Fruit fly (Drosophila melanogaster) whole organism, embryonic: ENCODE data around the gene loqs.

Experiments
- C15 ChIP-seq: fragments of 200-800 bp; sonication (Bioruptor generic); IDR thresholded peaks from 3 replicates; pipeline ENCODE4 v1.3.6; 2022; ENCODE audit warnings: missing biosample characterization, missing genetic modification characterization
- CG10209 ChIP-seq: fragments of 200-800 bp; sonication (Bioruptor generic); optimal IDR thresholded peaks from 3 replicates; lab custom pipeline; 2017; ENCODE audit warnings: missing biosample characterization, mild to moderate bottlenecking, missing genetic modification characterization, missing genetic modification reagents
- CG10959 ChIP-seq: fragments of 200-800 bp; sonication (Bioruptor generic); IDR thresholded peaks from 2 replicates; pipeline ENCODE4 v1.3.6; 2022; ENCODE audit warnings: missing biosample characterization, missing genetic modification characterization
- CG11093 ChIP-seq: fragments of 200-800 bp; sonication (Bioruptor generic); IDR thresholded peaks from 3 replicates; pipeline ENCODE4 v1.3.6; 2022; ENCODE audit warnings: missing biosample characterization, missing genetic modification characterization
- CG11696 ChIP-seq: fragments of 200-800 bp; sonication (Bioruptor generic); IDR thresholded peaks from 2 replicates; pipeline ENCODE4 v1.3.6; 2022; ENCODE audit warnings: missing biosample characterization, missing genetic modification characterization
- CG12071 ChIP-seq: fragments of 200-800 bp; sonication (Bioruptor generic); optimal IDR thresholded peaks from 3 replicates; lab custom pipeline; 2018; ENCODE audit warnings: missing biosample characterization, mild to moderate bottlenecking, missing genetic modification characterization
- CG12659 ChIP-seq: fragments of 200-800 bp; sonication (Bioruptor generic); optimal IDR thresholded peaks from 3 replicates; lab custom pipeline; 2017; ENCODE audit warnings: mild to moderate bottlenecking, missing biosample characterization, missing genetic modification reagents, missing genetic modification characterization
- CG16863 ChIP-seq: fragments of 200-800 bp; sonication (Bioruptor generic); optimal IDR thresholded peaks from 3 replicates; lab custom pipeline; 2016; ENCODE audit warnings: missing biosample characterization, missing genetic modification characterization
- CG1792 ChIP-seq: fragments of 200-800 bp; sonication (Bioruptor generic); optimal IDR thresholded peaks from 2 replicates; lab custom pipeline; 2016; ENCODE audit warnings: missing biosample characterization, missing genetic modification characterization
- CG2875 ChIP-seq: fragments of 200-800 bp; sonication (Bioruptor generic); optimal IDR thresholded peaks from 2 replicates; lab custom pipeline; 2017; ENCODE audit warnings: missing biosample characterization, mild to moderate bottlenecking, missing genetic modification characterization, missing genetic modification reagents
- CG30403 ChIP-seq: fragments of 200-800 bp; sonication (Bioruptor generic); optimal IDR thresholded peaks from 3 replicates; lab custom pipeline; 2016; ENCODE audit warnings: missing biosample characterization, missing genetic modification characterization
- CG31224 ChIP-seq: fragments of 200-800 bp; sonication (Bioruptor generic); IDR thresholded peaks from 2 replicates; pipeline ENCODE4 v1.3.6; 2022; ENCODE audit warnings: missing biosample characterization, missing genetic modification characterization
- CG31365 ChIP-seq: fragments of 200-800 bp; sonication (Bioruptor generic); optimal IDR thresholded peaks from 2 replicates; lab custom pipeline; 2018; ENCODE audit warnings: missing biosample characterization, mild to moderate bottlenecking, missing genetic modification characterization
- CG3163 ChIP-seq: fragments of 200-800 bp; sonication (Bioruptor generic); optimal IDR thresholded peaks from 3 replicates; lab custom pipeline; 2016; ENCODE audit warnings: missing biosample characterization, missing genetic modification characterization
- CG43689 ChIP-seq: fragments of 200-800 bp; sonication (Bioruptor generic); IDR thresholded peaks from 2 replicates; pipeline ENCODE4 v1.3.6; 2022; ENCODE audit warnings: missing biosample characterization, missing genetic modification characterization
- CG4404 ChIP-seq: fragments of 200-800 bp; sonication (Bioruptor generic); IDR thresholded peaks from 2 replicates; pipeline ENCODE4 v1.3.6; 2022; ENCODE audit warnings: missing biosample characterization, missing genetic modification characterization
- CG4707 ChIP-seq: fragments of 200-800 bp; sonication (Bioruptor generic); optimal IDR thresholded peaks from 2 replicates; lab custom pipeline; 2018; ENCODE audit warnings: missing biosample characterization, mild to moderate bottlenecking, missing genetic modification characterization, moderate library complexity
- CG5953 ChIP-seq: fragments of 200-800 bp; sonication (Bioruptor generic); IDR thresholded peaks from 2 replicates; pipeline ENCODE4 v1.3.6; 2022; ENCODE audit warnings: missing biosample characterization, missing genetic modification characterization
- CG7745 ChIP-seq: fragments of 200-800 bp; sonication (Bioruptor generic); optimal IDR thresholded peaks from 2 replicates; lab custom pipeline; 2018; ENCODE audit warnings: missing biosample characterization, mild to moderate bottlenecking, missing genetic modification characterization, moderate library complexity
- Dbx ChIP-seq: fragments of 200-800 bp; sonication (Bioruptor generic); IDR thresholded peaks from 3 replicates; pipeline ENCODE4 v1.3.6; 2022; ENCODE audit warnings: missing biosample characterization, missing genetic modification characterization
- Dfd ChIP-seq, 2 experiments: fragments of >200 bp; optimal IDR thresholded peaks; 2 replicates each; lab custom pipeline; 2017; ENCODE audit warnings: missing biosample characterization in 2 of 2, missing genetic modification characterization in 2 of 2
- Dip2 ChIP-seq: fragments of 200-800 bp; sonication (Bioruptor generic); IDR thresholded peaks from 2 replicates; pipeline ENCODE4 v1.3.6; 2022; ENCODE audit warnings: missing biosample characterization, missing genetic modification characterization
- Ets97D ChIP-seq: fragments of 200-800 bp; sonication (Bioruptor generic); optimal IDR thresholded peaks from 3 replicates; lab custom pipeline; 2016; ENCODE audit warnings: missing biosample characterization, missing genetic modification characterization
- H15 ChIP-seq: fragments of 200-800 bp; sonication (Bioruptor generic); IDR thresholded peaks from 3 replicates; pipeline ENCODE4 v1.3.6; 2022; ENCODE audit warnings: missing biosample characterization, missing genetic modification characterization
- HLH3B ChIP-seq: fragments of 200-800 bp; sonication (Bioruptor generic); IDR thresholded peaks from 2 replicates; pipeline ENCODE4 v1.3.6; 2022; ENCODE audit warnings: missing biosample characterization, missing genetic modification characterization
- Hmx ChIP-seq: fragments of 200-800 bp; sonication (Bioruptor generic); optimal IDR thresholded peaks from 2 replicates; lab custom pipeline; 2016; ENCODE audit warnings: missing biosample characterization, missing genetic modification characterization
- Hr39 ChIP-seq: fragments of >200 bp; optimal IDR thresholded peaks from 2 replicates; lab custom pipeline; 2017
- Hr51 ChIP-seq, 2 experiments: fragments of 200-800 bp; sonication (Bioruptor generic); optimal IDR thresholded peaks; 2 replicates in 1 of 2; 3 replicates in 1 of 2; lab custom pipeline; 2016 to 2018; ENCODE audit warnings: missing biosample characterization in 2 of 2, missing genetic modification characterization in 2 of 2, mild to moderate bottlenecking in 1 of 2, moderate library complexity in 1 of 2
- MBD-R2 ChIP-seq: fragments of 200-800 bp; sonication (Bioruptor generic); IDR thresholded peaks from 2 replicates; pipeline ENCODE4 v1.3.6; 2022; ENCODE audit warnings: missing biosample characterization, missing genetic modification characterization
- Med ChIP-seq: fragments of 200-800 bp; sonication (Bioruptor generic); peaks from one replicate; lab custom pipeline; 2016; ENCODE audit warnings: missing biosample characterization, missing genetic modification characterization, mild to moderate bottlenecking, inconsistent platforms, moderate library complexity
- Scr ChIP-seq: fragments of 200-800 bp; sonication (Bioruptor generic); IDR thresholded peaks from 2 replicates; pipeline ENCODE4 v1.3.6; 2022; ENCODE audit warnings: missing biosample characterization, missing genetic modification characterization; ENCODE audit not compliant: partially characterized antibody
- Vsx1 ChIP-seq: fragments of 200-800 bp; sonication (Bioruptor generic); optimal IDR thresholded peaks from 2 replicates; lab custom pipeline; 2017; ENCODE audit warnings: missing biosample characterization, mild to moderate bottlenecking, missing genetic modification characterization, missing genetic modification reagents
- YL-1 ChIP-seq: fragments of 200-800 bp; sonication (Bioruptor generic); optimal IDR thresholded peaks from 3 replicates; lab custom pipeline; 2017; ENCODE audit warnings: missing biosample characterization, mild to moderate bottlenecking, missing genetic modification characterization
- ac ChIP-seq: fragments of 200-800 bp; sonication (Bioruptor generic); optimal IDR thresholded peaks from 3 replicates; lab custom pipeline; 2017; ENCODE audit warnings: missing biosample characterization, mild to moderate bottlenecking, missing genetic modification characterization
- aop ChIP-seq: fragments of 200-800 bp; sonication (Bioruptor generic); IDR thresholded peaks from 2 replicates; pipeline ENCODE4 v1.3.6; 2022; ENCODE audit warnings: missing biosample characterization, missing genetic modification characterization
- croc ChIP-seq: fragments of 200-800 bp; sonication (Bioruptor generic); conservative IDR thresholded peaks from 3 replicates; pipeline ENCODE4 v1.3.6; 2022; ENCODE audit warnings: missing biosample characterization, missing genetic modification characterization
- ham ChIP-seq: fragments of 200-800 bp; sonication (Bioruptor generic); IDR thresholded peaks from 2 replicates; pipeline ENCODE4 v1.3.6; 2022; ENCODE audit warnings: missing biosample characterization, missing genetic modification characterization
- mld ChIP-seq: fragments of 200-800 bp; sonication (Bioruptor generic); IDR thresholded peaks from 3 replicates; pipeline ENCODE4 v1.3.6; 2022; ENCODE audit warnings: missing biosample characterization, missing genetic modification characterization; ENCODE audit not compliant: partially characterized antibody
- peb ChIP-seq: fragments of 200-800 bp; sonication (Bioruptor generic); IDR thresholded peaks from 2 replicates; pipeline ENCODE4 v1.3.6; 2022; ENCODE audit warnings: missing biosample characterization, missing genetic modification characterization
- pfk ChIP-seq: fragments of 200-800 bp; sonication (Bioruptor generic); optimal IDR thresholded peaks from 2 replicates; lab custom pipeline; 2018; ENCODE audit warnings: missing biosample characterization, mild to moderate bottlenecking, missing genetic modification characterization, moderate library complexity
- pum ChIP-seq: fragments of 200-800 bp; sonication (Bioruptor generic); optimal IDR thresholded peaks from 2 replicates; lab custom pipeline; 2016; ENCODE audit warnings: missing biosample characterization, missing genetic modification characterization
- run ChIP-seq: fragments of 200-800 bp; sonication (Bioruptor generic); optimal IDR thresholded peaks from 3 replicates; lab custom pipeline; 2018; ENCODE audit warnings: missing biosample characterization, mild to moderate bottlenecking, missing genetic modification characterization
- shn ChIP-seq: fragments of 200-800 bp; sonication (Bioruptor generic); optimal IDR thresholded peaks from 3 replicates; lab custom pipeline; 2016; ENCODE audit warnings: missing biosample characterization, missing genetic modification characterization
- sqz ChIP-seq: fragments of 200-800 bp; sonication (Bioruptor generic); optimal IDR thresholded peaks from 3 replicates; lab custom pipeline; 2018; ENCODE audit warnings: missing biosample characterization, mild to moderate bottlenecking, missing genetic modification characterization
- stc ChIP-seq: fragments of 200-800 bp; sonication (Bioruptor generic); IDR thresholded peaks from 2 replicates; pipeline ENCODE4 v1.3.6; 2022; ENCODE audit warnings: missing biosample characterization, missing genetic modification characterization
- tgo ChIP-seq: fragments of 200-800 bp; sonication (Bioruptor generic); IDR thresholded peaks from 3 replicates; pipeline ENCODE4 v1.3.6; 2022; ENCODE audit warnings: missing biosample characterization, missing genetic modification characterization
- vfl ChIP-seq: fragments of 200-800 bp; sonication (Bioruptor generic); optimal IDR thresholded peaks from 2 replicates; lab custom pipeline; 2016; ENCODE audit warnings: missing biosample characterization, missing genetic modification characterization
- vnd ChIP-seq: fragments of 200-800 bp; sonication (Bioruptor generic); IDR thresholded peaks from 3 replicates; pipeline ENCODE4 v1.3.6; 2022; ENCODE audit warnings: missing biosample characterization, missing genetic modification characterization; ENCODE audit not compliant: partially characterized antibody
- wek ChIP-seq: fragments of 200-800 bp; sonication (Bioruptor generic); optimal IDR thresholded peaks from 3 replicates; lab custom pipeline; 2018; ENCODE audit warnings: missing biosample characterization, mild to moderate bottlenecking, missing genetic modification characterization, moderate library complexity
- zen ChIP-seq: fragments of 200-800 bp; sonication (Bioruptor generic); optimal IDR thresholded peaks from 3 replicates; lab custom pipeline; 2018; ENCODE audit warnings: missing biosample characterization, mild to moderate bottlenecking, missing genetic modification characterization, moderate library complexity
- zf30C ChIP-seq: fragments of 200-800 bp; sonication (Bioruptor generic); optimal IDR thresholded peaks from 3 replicates; lab custom pipeline; 2018; ENCODE audit warnings: missing biosample characterization, mild to moderate bottlenecking, missing genetic modification characterization

loqs gene

dm6 chr2L:13378488-13378964 lies 3.9 kb upstream of the loqs start, which contains the start of the genes CG9302 and beta'COP (continued):
- 0 out of 2 replicates have a peak, but pooled peaks have one; percentile 12 for TF ChIP-seq ham (GFP tag; lab: Robert Waterston, UW)
- no peak for TF ChIP-seq CG1792 (GFP tag; lab: Kevin White, UChicago)
- TF ChIP-seq pfk (GFP tag; lab: Kevin White, UChicago), result no peak
- no peak for TF ChIP-seq CG2875 (GFP tag; lab: Kevin White, UChicago)
- TF ChIP-seq CG10209 (GFP tag; lab: Kevin White, UChicago), result peak; percentile 69
- peak; percentile 72; the same call in 2 of the 3 replicates for TF ChIP-seq vnd (GFP tag; lab: Robert Waterston, UW)
- TF ChIP-seq CG11093, result peak; percentile 44; the same call in 1 of the 3 replicates
- TF ChIP-seq CG3163 (GFP tag; lab: Kevin White, UChicago), result no peak
- TF ChIP-seq tgo (GFP tag; lab: Robert Waterston, UW), result peak; percentile 54; the same call in 1 of the 3 replicates
- no peak for TF ChIP-seq Hmx (GFP tag; lab: Kevin White, UChicago)
- peak; percentile 84 for TF ChIP-seq zen (tag; lab: Kevin White, UChicago)
- TF ChIP-seq YL-1 (GFP tag; lab: Kevin White, UChicago), result peak; percentile 73
- TF ChIP-seq shn, result peak; percentile 9
- no peak for TF ChIP-seq CG5953 (GFP tag; lab: Robert Waterston, UW)
- TF ChIP-seq CG30403, result peak; percentile 83
- peak; percentile 56 for TF ChIP-seq croc (GFP tag; lab: Robert Waterston, UW)
- TF ChIP-seq zf30C (GFP tag; lab: Kevin White, UChicago), result no peak
- peak; percentile 89 for TF ChIP-seq CG12659 (GFP tag; lab: Kevin White, UChicago)
- TF ChIP-seq HLH3B (GFP tag; lab: Robert Waterston, UW), result no peak
- TF ChIP-seq Ets97D, result peak; percentile 45
- no peak for TF ChIP-seq CG4707 (GFP tag; lab: Kevin White, UChicago)
- TF ChIP-seq CG4404 (GFP tag; lab: Robert Waterston, UW), result peak; percentile 72
- no peak for TF ChIP-seq aop
- no peak for TF ChIP-seq mld (GFP tag; lab: Robert Waterston, UW)
- peak; percentile 47 for TF ChIP-seq pum
- no peak for TF ChIP-seq stc (GFP tag; lab: Robert Waterston, UW)
- no peak for TF ChIP-seq CG7745 (tag; lab: Kevin White, UChicago)
- no peak for TF ChIP-seq Hr39 (lab: Kevin White, UChicago)
- TF ChIP-seq Dfd (GFP tag; optimal IDR thresholded peaks at IDR 0.05; lab: Kevin White, UChicago), result no peak
- no peak for TF ChIP-seq sqz (GFP tag; lab: Kevin White, UChicago)
- peak; percentile 80 for TF ChIP-seq Dbx
- peak in 1 of 2 experiments; percentile 38 for TF ChIP-seq Hr51 (GFP tag; optimal IDR thresholded peaks at IDR 0.05; lab: Kevin White, UChicago)
- TF ChIP-seq CG12071 (GFP tag; lab: Kevin White, UChicago), result no peak
- no peak for TF ChIP-seq Vsx1 (GFP tag; lab: Kevin White, UChicago)
- 0 out of 2 replicates have a peak, but pooled peaks have one; percentile 25 for TF ChIP-seq peb (GFP tag; lab: Robert Waterston, UW)
- TF ChIP-seq Dip2 (GFP tag; lab: Robert Waterston, UW), result no peak
- TF ChIP-seq MBD-R2, result peak; percentile 66
- TF ChIP-seq wek, result no peak
- no peak for TF ChIP-seq CG11696 (GFP tag; lab: Robert Waterston, UW)
- peak; percentile 19 for TF ChIP-seq vfl (GFP tag; lab: Kevin White, UChicago)
- peak; percentile 84 for TF ChIP-seq Med (GFP tag; lab: Kevin White, UChicago)
- TF ChIP-seq ac (GFP tag; lab: Kevin White, UChicago), result no peak
- TF ChIP-seq CG31365 (tag; lab: Kevin White, UChicago), result no peak
- peak; percentile 42; the same call in 1 of the 2 replicates for TF ChIP-seq CG31224 (GFP tag; lab: Robert Waterston, UW)
- TF ChIP-seq CG43689 (GFP tag; lab: Robert Waterston, UW), result no peak
- peak; percentile 1 for TF ChIP-seq CG16863 (GFP tag; lab: Kevin White, UChicago)
- peak; percentile 80 for TF ChIP-seq Scr
- TF ChIP-seq CG10959 (GFP tag; lab: Robert Waterston, UW), result no peak
- no peak for TF ChIP-seq run (tag; lab: Kevin White, UChicago)
- TF ChIP-seq C15 (GFP tag; lab: Robert Waterston, UW), result no peak
- TF ChIP-seq H15 (GFP tag; lab: Robert Waterston, UW), result no peak
